Fruit fly (Drosophila melanogaster) whole organism, prepupa: Measurements from ENCODE around the gene CG9427.
A peak's percentile ranks its signal among the peaks of the same experiment; 100 is the strongest.

Source experiments
- CG10669 ChIP-seq: fragments of 200-800 bp; sonication (Bioruptor generic); optimal IDR thresholded peaks from 3 replicates; lab custom pipeline; 2018; ENCODE audit warnings: missing biosample characterization, mild to moderate bottlenecking, missing genetic modification characterization, moderate library complexity
- CG16779 ChIP-seq: fragments of 200-800 bp; sonication (Bioruptor generic); optimal IDR thresholded peaks from 3 replicates; lab custom pipeline; 2017; ENCODE audit warnings: missing biosample characterization, mild to moderate bottlenecking, missing genetic modification characterization
- CG3032 ChIP-seq: fragments of 200-800 bp; optimal IDR thresholded peaks from 2 replicates; lab custom pipeline; 2019; ENCODE audit warnings: missing biosample characterization, mild to moderate bottlenecking, missing genetic modification characterization, moderate library complexity
- CG31627 ChIP-seq: fragments of 200-800 bp; sonication (Bioruptor generic); optimal IDR thresholded peaks from 3 replicates; lab custom pipeline; 2016; ENCODE audit warnings: missing biosample characterization, missing genetic modification characterization
- CG32006 ChIP-seq: fragments of 200-800 bp; sonication (Bioruptor generic); optimal IDR thresholded peaks from 3 replicates; lab custom pipeline; 2017; ENCODE audit warnings: missing biosample characterization, mild to moderate bottlenecking, missing genetic modification characterization
- CG8119 ChIP-seq: fragments of 200-800 bp; sonication (Bioruptor generic); IDR thresholded peaks from 3 replicates; pipeline ENCODE4 v1.3.6; 2022; ENCODE audit warnings: missing biosample characterization, missing genetic modification characterization
- Ets96B ChIP-seq: fragments of 200-800 bp; optimal IDR thresholded peaks from 2 replicates; lab custom pipeline; 2019; ENCODE audit warnings: missing biosample characterization, mild to moderate bottlenecking, missing genetic modification characterization, moderate library complexity
- Hr38 ChIP-seq: sonication (Bioruptor generic); optimal IDR thresholded peaks from 2 replicates; lab custom pipeline; 2016; ENCODE audit warnings: missing biosample characterization, missing genetic modification characterization
- Hr4 ChIP-seq: fragments of 200-800 bp; sonication (Bioruptor generic); optimal IDR thresholded peaks from 3 replicates; lab custom pipeline; 2016; ENCODE audit warnings: missing biosample characterization, missing genetic modification characterization
- Sox102F ChIP-seq: fragments of 200-800 bp; sonication (Bioruptor generic); optimal IDR thresholded peaks from 2 replicates; lab custom pipeline; 2016; ENCODE audit warnings: missing biosample characterization, mild to moderate bottlenecking, missing genetic modification characterization
- fd85E ChIP-seq: fragments of 200-800 bp; sonication (Bioruptor generic); optimal IDR thresholded peaks from 3 replicates; lab custom pipeline; 2016; ENCODE audit warnings: missing biosample characterization, missing genetic modification characterization
- topi ChIP-seq: fragments of 200-800 bp; sonication (Bioruptor generic); optimal IDR thresholded peaks from 3 replicates; lab custom pipeline; 2016; ENCODE audit warnings: missing biosample characterization, missing genetic modification characterization

- TF ChIP-seq CG32006 (GFP tag; lab: Kevin White, UChicago) (peak; percentile 79), CG10669 (GFP tag; lab: Kevin White, UChicago) (peak; percentile 79), Hr38 (GFP tag; lab: Kevin White, UChicago) (no peak), CG16779 (tag; lab: Kevin White, UChicago) (peak; percentile 48), CG3032 (tag; lab: Kevin White, UChicago) (peak; percentile 90), Sox102F (GFP tag; lab: Kevin White, UChicago) (no peak), CG8119 (GFP tag; lab: Robert Waterston, UW) (peak; percentile 85), Hr4 (GFP tag; lab: Kevin White, UChicago) (peak; percentile 76), CG31627 (GFP tag; lab: Kevin White, UChicago) (no peak), Ets96B (tag; lab: Kevin White, UChicago) (peak; percentile 88), fd85E (GFP tag; lab: Kevin White, UChicago) (no peak), topi (GFP tag; lab: Kevin White, UChicago) (peak; percentile 4)
Observed at dm6 chr3R:9593408-9594250, 33.1 kb downstream of the CG9427 start.
